Fruit fly (Drosophila melanogaster) whole organism, embryonic: ENCODE measurements around the gene Cpr30B.
A peak's percentile ranks its signal among the peaks of the same experiment; 100 is the strongest.

Experiments used
- Aef1 ChIP-seq: fragments of 200-800 bp; sonication (Bioruptor generic); IDR thresholded peaks from 3 replicates; pipeline ENCODE4 v1.3.6; 2022; ENCODE audit warnings: missing biosample characterization, missing genetic modification characterization
- CG10431 ChIP-seq: fragments of 200-800 bp; sonication (Bioruptor generic); optimal IDR thresholded peaks from 3 replicates; lab custom pipeline; 2018; ENCODE audit warnings: missing biosample characterization, mild to moderate bottlenecking, missing genetic modification characterization
- CG11504 ChIP-seq: fragments of 200-800 bp; sonication (Bioruptor generic); optimal IDR thresholded peaks from 3 replicates; lab custom pipeline; 2019; ENCODE audit warnings: missing biosample characterization, mild to moderate bottlenecking, missing genetic modification characterization, moderate library complexity
- CG12104 ChIP-seq: fragments of 200-800 bp; sonication (Bioruptor generic); optimal IDR thresholded peaks from 3 replicates; lab custom pipeline; 2016; ENCODE audit warnings: missing biosample characterization, missing genetic modification characterization
- CG12219 ChIP-seq: fragments of 200-800 bp; sonication (Bioruptor generic); optimal IDR thresholded peaks from 3 replicates; lab custom pipeline; 2018; ENCODE audit warnings: missing biosample characterization, mild to moderate bottlenecking, missing genetic modification characterization
- CG15269 ChIP-seq: fragments of 200-800 bp; sonication (Bioruptor generic); optimal IDR thresholded peaks from 2 replicates; lab custom pipeline; 2018; ENCODE audit warnings: missing biosample characterization, mild to moderate bottlenecking, missing genetic modification characterization, moderate library complexity
- CG15479 ChIP-seq: fragments of 200-800 bp; sonication (Bioruptor generic); optimal IDR thresholded peaks from 3 replicates; lab custom pipeline; 2019; ENCODE audit warnings: missing biosample characterization, mild to moderate bottlenecking, missing genetic modification characterization, moderate library complexity
- CG17359 ChIP-seq: fragments of 200-800 bp; sonication (Bioruptor generic); optimal IDR thresholded peaks from 3 replicates; lab custom pipeline; 2018; ENCODE audit warnings: missing biosample characterization, mild to moderate bottlenecking, missing genetic modification characterization, moderate library complexity
- CG17361 ChIP-seq: fragments of 200-800 bp; sonication (Bioruptor generic); IDR thresholded peaks from 3 replicates; pipeline ENCODE4 v1.3.6; 2022; ENCODE audit warnings: missing biosample characterization, missing genetic modification characterization
- CG18764 ChIP-seq: fragments of 200-800 bp; sonication (Bioruptor generic); optimal IDR thresholded peaks from 3 replicates; lab custom pipeline; 2016; ENCODE audit warnings: missing biosample characterization, missing genetic modification characterization
- CG2875 ChIP-seq: fragments of 200-800 bp; sonication (Bioruptor generic); optimal IDR thresholded peaks from 2 replicates; lab custom pipeline; 2017; ENCODE audit warnings: missing biosample characterization, mild to moderate bottlenecking, missing genetic modification characterization, missing genetic modification reagents
- CG31441 ChIP-seq: fragments of 200-800 bp; sonication (Bioruptor generic); IDR thresholded peaks from 2 replicates; pipeline ENCODE4 v1.3.6; 2022; ENCODE audit warnings: missing biosample characterization, missing genetic modification characterization
- CG34422 ChIP-seq: fragments of 200-800 bp; sonication (Bioruptor generic); IDR thresholded peaks from 3 replicates; pipeline ENCODE4 v1.3.6; 2022; ENCODE audit warnings: missing biosample characterization, missing genetic modification characterization
- CG4707 ChIP-seq: fragments of 200-800 bp; sonication (Bioruptor generic); optimal IDR thresholded peaks from 2 replicates; lab custom pipeline; 2018; ENCODE audit warnings: missing biosample characterization, mild to moderate bottlenecking, missing genetic modification characterization, moderate library complexity
- CG6175 ChIP-seq: fragments of 200-800 bp; sonication (Bioruptor generic); IDR thresholded peaks from 3 replicates; pipeline ENCODE4 v1.3.6; 2022; ENCODE audit warnings: missing biosample characterization, missing genetic modification characterization
- CG7271 ChIP-seq: fragments of 200-800 bp; sonication (Bioruptor generic); optimal IDR thresholded peaks from 2 replicates; lab custom pipeline; 2018; ENCODE audit warnings: missing biosample characterization, mild to moderate bottlenecking, missing genetic modification characterization, moderate library complexity
- CG7786 ChIP-seq: fragments of 200-800 bp; sonication (Bioruptor generic); optimal IDR thresholded peaks from 2 replicates; lab custom pipeline; 2016; ENCODE audit warnings: missing biosample characterization, missing genetic modification characterization
- CG8359 ChIP-seq: fragments of 200-800 bp; sonication (Bioruptor generic); optimal IDR thresholded peaks from 2 replicates; lab custom pipeline; 2017; ENCODE audit warnings: missing biosample characterization, mild to moderate bottlenecking, missing genetic modification characterization, borderline replicate concordance
- CTCF ChIP-seq: fragments of 200-800 bp; sonication (Bioruptor generic); optimal IDR thresholded peaks from 2 replicates; lab custom pipeline; 2017; ENCODE audit warnings: missing biosample characterization, mild to moderate bottlenecking, missing genetic modification characterization, moderate library complexity
- Drgx ChIP-seq: fragments of 200-800 bp; sonication (Bioruptor generic); IDR thresholded peaks from 2 replicates; pipeline ENCODE4 v1.3.6; 2022; ENCODE audit warnings: missing biosample characterization, missing genetic modification characterization
- Hmx ChIP-seq: fragments of 200-800 bp; sonication (Bioruptor generic); optimal IDR thresholded peaks from 2 replicates; lab custom pipeline; 2016; ENCODE audit warnings: missing biosample characterization, missing genetic modification characterization
- Hr3 ChIP-seq: fragments of 200-800 bp; sonication (Bioruptor generic); optimal IDR thresholded peaks from 3 replicates; lab custom pipeline; 2016; ENCODE audit warnings: missing biosample characterization, missing genetic modification characterization
- Hr51 ChIP-seq, 2 experiments: fragments of 200-800 bp; sonication (Bioruptor generic); optimal IDR thresholded peaks; 2 replicates in 1 of 2; 3 replicates in 1 of 2; lab custom pipeline; 2016 to 2018; ENCODE audit warnings: missing biosample characterization in 2 of 2, missing genetic modification characterization in 2 of 2, mild to moderate bottlenecking in 1 of 2, moderate library complexity in 1 of 2
- Hsf ChIP-seq: fragments of 200-800 bp; sonication (Bioruptor generic); optimal IDR thresholded peaks from 3 replicates; lab custom pipeline; 2016; ENCODE audit warnings: missing biosample characterization, missing genetic modification characterization
- MESR4 ChIP-seq: fragments of 200-800 bp; sonication (Bioruptor generic); optimal IDR thresholded peaks from 2 replicates; lab custom pipeline; 2018; ENCODE audit warnings: missing biosample characterization, mild to moderate bottlenecking, missing genetic modification characterization, moderate library complexity
- Meics ChIP-seq: fragments of 200-800 bp; sonication (Bioruptor generic); optimal IDR thresholded peaks from 2 replicates; lab custom pipeline; 2017; ENCODE audit warnings: missing biosample characterization, mild to moderate bottlenecking, missing genetic modification characterization
- NFAT ChIP-seq: fragments of 200-800 bp; sonication (Bioruptor generic); IDR thresholded peaks from 2 replicates; pipeline ENCODE4 v1.3.6; 2022; ENCODE audit warnings: missing biosample characterization, missing genetic modification characterization
- Ptx1 ChIP-seq: fragments of 200-800 bp; sonication (Bioruptor generic); IDR thresholded peaks from 2 replicates; pipeline ENCODE4 v1.3.6; 2022; ENCODE audit warnings: missing biosample characterization, missing genetic modification characterization
- Rx ChIP-seq: fragments of 200-800 bp; sonication (Bioruptor generic); IDR thresholded peaks from 2 replicates; pipeline ENCODE4 v1.3.6; 2022; ENCODE audit warnings: missing biosample characterization, missing genetic modification characterization
- Stat92E ChIP-seq, 3 experiments: fragments of >200 bp in 2 of 3; fragments of 200-800 bp in 1 of 3; sonication (Bioruptor generic) in 1 of 3; optimal IDR thresholded peaks; 2 replicates each; lab custom pipeline; 2017 to 2019; ENCODE audit warnings: missing biosample characterization in 3 of 3, missing genetic modification characterization in 3 of 3, mild to moderate bottlenecking in 1 of 3, moderate library complexity in 1 of 3
- bcd ChIP-seq: fragments of 200-800 bp; sonication (Bioruptor generic); optimal IDR thresholded peaks from 2 replicates; lab custom pipeline; 2017; ENCODE audit warnings: missing biosample characterization, mild to moderate bottlenecking, missing genetic modification characterization
- cg ChIP-seq: fragments of 200-800 bp; sonication (Bioruptor generic); optimal IDR thresholded peaks from 3 replicates; lab custom pipeline; 2019; ENCODE audit warnings: missing biosample characterization, mild to moderate bottlenecking, missing genetic modification characterization, moderate library complexity
- chif ChIP-seq, 2 experiments: fragments of 200-800 bp; sonication (Bioruptor generic); optimal IDR thresholded peaks; 3 replicates each; lab custom pipeline; 2016; ENCODE audit warnings: missing biosample characterization in 2 of 2, missing genetic modification characterization in 2 of 2
- danr ChIP-seq: fragments of 200-800 bp; sonication (Bioruptor generic); IDR thresholded peaks from 2 replicates; pipeline ENCODE4 v1.3.6; 2022; ENCODE audit warnings: missing biosample characterization, missing genetic modification characterization
- dpn ChIP-seq, 2 experiments: fragments of 200-800 bp; sonication (Bioruptor generic); optimal IDR thresholded peaks; 3 replicates each; lab custom pipeline; 2016; ENCODE audit warnings: missing biosample characterization in 2 of 2, missing genetic modification characterization in 2 of 2
- ftz-f1 ChIP-seq: fragments of 200-800 bp; sonication (Bioruptor generic); optimal IDR thresholded peaks from 2 replicates; lab custom pipeline; 2016; ENCODE audit warnings: missing biosample characterization, missing genetic modification characterization
- fu2 ChIP-seq: fragments of 200-800 bp; sonication (Bioruptor generic); optimal IDR thresholded peaks from 2 replicates; lab custom pipeline; 2016; ENCODE audit warnings: missing biosample characterization, missing genetic modification characterization
- grn ChIP-seq: fragments of 200-800 bp; sonication (Bioruptor generic); optimal IDR thresholded peaks from 3 replicates; lab custom pipeline; 2017; ENCODE audit warnings: missing biosample characterization, missing genetic modification characterization
- gsb-n ChIP-seq: fragments of 200-800 bp; sonication (Bioruptor generic); optimal IDR thresholded peaks from 3 replicates; lab custom pipeline; 2018; ENCODE audit warnings: missing biosample characterization, mild to moderate bottlenecking, missing genetic modification characterization
- hbn ChIP-seq: fragments of 200-800 bp; sonication (Bioruptor generic); IDR thresholded peaks from 2 replicates; pipeline ENCODE4 v1.3.6; 2022; ENCODE audit warnings: missing biosample characterization, missing genetic modification characterization; ENCODE audit not compliant: partially characterized antibody
- her ChIP-seq: fragments of 200-800 bp; sonication (Bioruptor generic); optimal IDR thresholded peaks from 2 replicates; lab custom pipeline; 2016; ENCODE audit warnings: missing biosample characterization, missing genetic modification characterization
- ind ChIP-seq: fragments of 200-800 bp; sonication (Bioruptor generic); optimal IDR thresholded peaks from 3 replicates; lab custom pipeline; 2016; ENCODE audit warnings: missing biosample characterization, missing genetic modification characterization
- lmd ChIP-seq: fragments of 200-800 bp; sonication (Bioruptor generic); IDR thresholded peaks from 2 replicates; pipeline ENCODE4 v1.3.6; 2022; ENCODE audit warnings: missing biosample characterization, missing genetic modification characterization
- rib ChIP-seq: fragments of 200-800 bp; sonication (Bioruptor generic); IDR thresholded peaks from 2 replicates; pipeline ENCODE4 v1.3.6; 2022; ENCODE audit warnings: missing biosample characterization, missing genetic modification characterization
- sd ChIP-seq: fragments of 200-800 bp; sonication (Bioruptor generic); optimal IDR thresholded peaks from 3 replicates; lab custom pipeline; 2018; ENCODE audit warnings: missing biosample characterization, mild to moderate bottlenecking, missing genetic modification characterization, moderate library complexity
- seq ChIP-seq: fragments of 200-800 bp; sonication (Bioruptor generic); IDR thresholded peaks from 2 replicates; pipeline ENCODE4 v1.3.6; 2022; ENCODE audit warnings: missing biosample characterization, missing genetic modification characterization
- sim ChIP-seq: fragments of 200-800 bp; sonication (Bioruptor generic); IDR thresholded peaks from 2 replicates; pipeline ENCODE4 v1.3.6; 2022; ENCODE audit warnings: missing biosample characterization, missing genetic modification characterization
- slp2 ChIP-seq: fragments of 200-800 bp; sonication (Bioruptor generic); optimal IDR thresholded peaks from 2 replicates; lab custom pipeline; 2016; ENCODE audit warnings: missing biosample characterization, missing genetic modification characterization
- sug ChIP-seq: fragments of 200-800 bp; optimal IDR thresholded peaks from 2 replicates; lab custom pipeline; 2019; ENCODE audit warnings: missing biosample characterization, mild to moderate bottlenecking, missing genetic modification characterization, moderate library complexity
- ttk ChIP-seq: fragments of 200-800 bp; sonication (Bioruptor generic); IDR thresholded peaks from 2 replicates; pipeline ENCODE4 v2.1.2; 2022; ENCODE audit warnings: missing biosample characterization, missing genetic modification characterization
- vvl ChIP-seq: fragments of 200-800 bp; sonication (Bioruptor generic); IDR thresholded peaks from 2 replicates; pipeline ENCODE4 v1.3.6; 2022; ENCODE audit warnings: missing biosample characterization, missing genetic modification characterization
- zfh1 ChIP-seq: fragments of 200-800 bp; sonication (Bioruptor generic); IDR thresholded peaks from 3 replicates; pipeline ENCODE4 v1.3.6; 2022; ENCODE audit warnings: missing biosample characterization, missing genetic modification characterization

The Cpr30B gene

dm6 chr2L:9564527-9564926 lies 21.8 kb downstream of the Cpr30B start (continued):
- no peak for TF ChIP-seq CG15479 (GFP tag; lab: Kevin White, UChicago)
- TF ChIP-seq dpn (GFP tag; optimal IDR thresholded peaks at IDR 0.05; lab: Kevin White, UChicago), result peak in 1 of 2 experiments; percentile 32
- TF ChIP-seq ind, result peak; percentile 36
- no peak for TF ChIP-seq cg (GFP tag; lab: Kevin White, UChicago)
- TF ChIP-seq CG4707 (GFP tag; lab: Kevin White, UChicago), result no peak
- no peak for TF ChIP-seq chif (GFP tag; optimal IDR thresholded peaks at IDR 0.05; lab: Kevin White, UChicago)
- TF ChIP-seq NFAT (GFP tag; lab: Robert Waterston, UW), result no peak
- TF ChIP-seq lmd (GFP tag; lab: Robert Waterston, UW), result peak; percentile 59
- TF ChIP-seq CG6175 (GFP tag; lab: Robert Waterston, UW), result no peak
- TF ChIP-seq hbn, result no peak
- no peak for TF ChIP-seq danr (GFP tag; lab: Robert Waterston, UW)
- TF ChIP-seq Stat92E (GFP tag; optimal IDR thresholded peaks at IDR 0.05; lab: Kevin White, UChicago), result no peak
- TF ChIP-seq CG12104 (GFP tag; lab: Kevin White, UChicago), result peak; percentile 23
- TF ChIP-seq ftz-f1 (GFP tag; lab: Kevin White, UChicago), result no peak
- TF ChIP-seq sug (tag; lab: Kevin White, UChicago), result peak; percentile 41
- TF ChIP-seq CG17359 (tag; lab: Kevin White, UChicago), result peak; percentile 53
- no peak for TF ChIP-seq zfh1 (GFP tag; lab: Robert Waterston, UW)
- TF ChIP-seq slp2 (GFP tag; lab: Kevin White, UChicago), result no peak
- TF ChIP-seq fu2 (GFP tag; lab: Kevin White, UChicago), result no peak
- TF ChIP-seq Hr51 (GFP tag; optimal IDR thresholded peaks at IDR 0.05; lab: Kevin White, UChicago), result peak in 1 of 2 experiments; percentile 74
- peak; percentile 60 for TF ChIP-seq CG31441 (GFP tag; lab: Robert Waterston, UW)
- TF ChIP-seq rib (GFP tag; lab: Robert Waterston, UW), result no peak
- peak; percentile 57 for TF ChIP-seq Ptx1 (GFP tag; lab: Robert Waterston, UW)
- no peak for TF ChIP-seq CG7271
- no peak for TF ChIP-seq CG18764 (GFP tag; lab: Kevin White, UChicago)
- TF ChIP-seq Aef1, result peak; percentile 57; the same call in 2 of the 3 replicates
- TF ChIP-seq sim, result no peak
- TF ChIP-seq CG2875 (GFP tag; lab: Kevin White, UChicago), result no peak
- TF ChIP-seq MESR4 (GFP tag; lab: Kevin White, UChicago), result no peak
- peak; percentile 51 for TF ChIP-seq Meics (GFP tag; lab: Kevin White, UChicago)
- TF ChIP-seq Hsf (GFP tag; lab: Kevin White, UChicago), result no peak
- TF ChIP-seq Rx, result no peak
- TF ChIP-seq CG8359 (GFP tag; lab: Kevin White, UChicago), result no peak
- TF ChIP-seq Drgx (GFP tag; lab: Robert Waterston, UW), result peak; percentile 72
- TF ChIP-seq CG12219 (GFP tag; lab: Kevin White, UChicago), result peak; percentile 17
- TF ChIP-seq CG7786 (GFP tag; lab: Kevin White, UChicago), result no peak
- no peak for TF ChIP-seq sd (tag; lab: Kevin White, UChicago)
- TF ChIP-seq CG17361 (GFP tag; lab: Robert Waterston, UW), result peak; percentile 64
- peak; percentile 36; the same call in 1 of the 2 replicates for TF ChIP-seq vvl
- TF ChIP-seq Hr3, result peak; percentile 30
- no peak for TF ChIP-seq CTCF (GFP tag; lab: Kevin White, UChicago)
- TF ChIP-seq bcd, result peak; percentile 50
- TF ChIP-seq CG11504, result peak; percentile 73
- 0 out of 3 replicates have a peak, but pooled peaks have one; percentile 18 for TF ChIP-seq CG34422 (GFP tag; lab: Robert Waterston, UW)
- TF ChIP-seq seq (GFP tag; lab: Robert Waterston, UW), result peak; percentile 39; the same call in 1 of the 2 replicates
- TF ChIP-seq CG15269 (tag; lab: Kevin White, UChicago), result peak; percentile 67
- TF ChIP-seq her (GFP tag; lab: Kevin White, UChicago), result no peak
- TF ChIP-seq ttk (GFP tag; lab: Robert Waterston, UW), result no peak
- TF ChIP-seq Hmx (GFP tag; lab: Kevin White, UChicago), result no peak
- TF ChIP-seq CG10431 (GFP tag; lab: Kevin White, UChicago), result no peak
- no peak for TF ChIP-seq grn (GFP tag; lab: Kevin White, UChicago)
- no peak for TF ChIP-seq gsb-n (tag; lab: Kevin White, UChicago)
